Fruit fly (Drosophila melanogaster): ENCODE data around the gene CG9948.

dm6 chr3L:6975875-6976274 is 20.1 kb downstream of the CG9948 start:
- TF ChIP-seq psq (GFP tag; optimal IDR thresholded peaks at IDR 0.05) (no peak), h (GFP tag; optimal IDR thresholded peaks at IDR 0.05) (no peak), pan (optimal IDR thresholded peaks at IDR 0.05) (no peak), Abd-B (GFP tag; optimal IDR thresholded peaks at IDR 0.05) (no peak), rgr (GFP tag; optimal IDR thresholded peaks at IDR 0.05) (no peak), ey (GFP tag; optimal IDR thresholded peaks at IDR 0.05) (no peak), br (GFP tag; optimal IDR thresholded peaks at IDR 0.05) (no peak), sage (GFP tag; optimal IDR thresholded peaks at IDR 0.05) (no peak), Hr78 (GFP tag; optimal IDR thresholded peaks at IDR 0.05) (no peak)

Measured in whole organism, wandering third instar larva.